Worm (Caenorhabditis elegans) whole organism, L4 larva: Measurements from ENCODE around the gene B0280.2.

ENCODE experiments used
- D1046.2 ChIP-seq: fragments of 200-800 bp; sonication (Bioruptor generic); IDR thresholded peaks from 2 replicates; pipeline ENCODE4 v1.3.6; 2022; ENCODE audit warnings: missing genetic modification characterization, missing compliant biosample characterization
- F10B5.3 ChIP-seq: sonication (generic microtip); optimal IDR thresholded peaks from 2 replicates; lab custom pipeline; 2016; ENCODE audit warnings: mild to moderate bottlenecking, missing genetic modification characterization, missing compliant biosample characterization
- F44E2.7 ChIP-seq: fragments of 200-800 bp; sonication (Bioruptor generic); IDR thresholded peaks from 2 replicates; pipeline ENCODE4 v2.1.2; 2022; ENCODE audit warnings: missing genetic modification characterization, missing compliant biosample characterization
- F49E8.2 ChIP-seq: sonication (generic microtip); optimal IDR thresholded peaks from 2 replicates; lab custom pipeline; 2016; ENCODE audit warnings: missing compliant biosample characterization, mild to moderate bottlenecking, missing genetic modification characterization, borderline replicate concordance
- T20F7.1 ChIP-seq: fragments of 200-800 bp; sonication (Bioruptor generic); optimal IDR thresholded peaks from 2 replicates; lab custom pipeline; 2018; ENCODE audit warnings: mild to moderate bottlenecking, missing genetic modification characterization, missing compliant biosample characterization
- T26A8.4 ChIP-seq: fragments of 200-800 bp; sonication (Bioruptor generic); IDR thresholded peaks from 2 replicates; pipeline ENCODE4 v1.3.6; 2022; ENCODE audit warnings: missing genetic modification characterization, missing compliant biosample characterization
- Y48G9A.11 ChIP-seq: fragments of 200-800 bp; sonication (Bioruptor generic); IDR thresholded peaks from 2 replicates; pipeline ENCODE4 v1.3.6; 2022; ENCODE audit warnings: missing genetic modification reagents, missing genetic modification characterization, missing compliant biosample characterization
- Y5F2A.4 ChIP-seq: fragments of 200-800 bp; sonication (Bioruptor generic); optimal IDR thresholded peaks from 2 replicates; lab custom pipeline; 2018; ENCODE audit warnings: mild to moderate bottlenecking, missing genetic modification characterization, missing compliant biosample characterization
- Y75B8A.6 ChIP-seq: fragments of 200-800 bp; sonication (Bioruptor generic); IDR thresholded peaks from 2 replicates; pipeline ENCODE4 v1.3.6; 2022; ENCODE audit warnings: missing genetic modification reagents, missing genetic modification characterization, missing compliant biosample characterization
- ZK337.2 ChIP-seq: fragments of 200-800 bp; sonication (Bioruptor generic); IDR thresholded peaks from 2 replicates; pipeline ENCODE4 v1.3.6; 2022; ENCODE audit warnings: missing genetic modification reagents, missing genetic modification characterization, missing compliant biosample characterization
- ZK546.5 ChIP-seq, 2 experiments: sonication (generic microtip); optimal IDR thresholded peaks; 2 replicates each; lab custom pipeline; 2017; ENCODE audit warnings: missing biosample characterization in 2 of 2, missing genetic modification characterization in 2 of 2
- ama-1 ChIP-seq: fragments of 150-350 bp; optimal IDR thresholded peaks from 2 replicates; lab custom pipeline; 2014; ENCODE audit warnings: inconsistent platforms, mixed read lengths
- ceh-28 ChIP-seq: fragments of 150-350 bp; optimal IDR thresholded peaks from 2 replicates; lab custom pipeline; 2014; ENCODE audit warnings: missing biosample characterization, missing genetic modification reagents, missing genetic modification characterization
- ceh-32 ChIP-seq: sonication (generic microtip); optimal IDR thresholded peaks from 2 replicates; lab custom pipeline; 2016; ENCODE audit warnings: mild to moderate bottlenecking, missing genetic modification characterization, missing compliant biosample characterization; ENCODE audit not compliant: poor library complexity
- ceh-44 ChIP-seq: fragments of 200-800 bp; sonication (Bioruptor generic); IDR thresholded peaks from 2 replicates; pipeline ENCODE4 v1.3.6; 2022; ENCODE audit warnings: missing genetic modification reagents, missing genetic modification characterization, missing compliant biosample characterization
- ceh-82 ChIP-seq: sonication (generic microtip); optimal IDR thresholded peaks from 2 replicates; lab custom pipeline; 2017; ENCODE audit warnings: missing biosample characterization, missing genetic modification characterization
- cey-2 ChIP-seq: sonication (generic microtip); optimal IDR thresholded peaks from 3 replicates; lab custom pipeline; 2017; ENCODE audit warnings: missing genetic modification characterization, mild to moderate bottlenecking, missing compliant biosample characterization, antibody characterized with exemption, borderline replicate concordance; ENCODE audit not compliant: insufficient read depth
- daf-19 ChIP-seq: fragments of 200-800 bp; sonication (Bioruptor generic); conservative IDR thresholded peaks from 2 replicates; pipeline ENCODE4 v1.3.6; 2022; ENCODE audit warnings: missing genetic modification characterization, missing compliant biosample characterization
- daf-8 ChIP-seq: fragments of 200-800 bp; sonication (Bioruptor generic); IDR thresholded peaks from 2 replicates; pipeline ENCODE4 v1.3.6; 2022; ENCODE audit warnings: missing genetic modification characterization, missing compliant biosample characterization
- dpl-1 ChIP-seq: fragments of 150-350 bp; optimal IDR thresholded peaks from 2 replicates; lab custom pipeline; 2014; ENCODE audit warnings: missing biosample characterization, missing genetic modification reagents, missing genetic modification characterization
- dve-1 ChIP-seq: sonication (generic microtip); optimal IDR thresholded peaks from 2 replicates; lab custom pipeline; 2017; ENCODE audit warnings: antibody characterized with exemption, mild to moderate bottlenecking, missing genetic modification characterization, missing compliant biosample characterization; ENCODE audit not compliant: insufficient read depth
- egl-43 ChIP-seq: fragments of 200-800 bp; sonication (Bioruptor generic); IDR thresholded peaks from 2 replicates; pipeline ENCODE4 v1.3.6; 2022; ENCODE audit warnings: missing genetic modification reagents, missing genetic modification characterization, missing compliant biosample characterization
- fkh-10 ChIP-seq: fragments of 150-350 bp; optimal IDR thresholded peaks from 2 replicates; lab custom pipeline; 2014; ENCODE audit warnings: missing biosample characterization, missing genetic modification reagents, missing genetic modification characterization
- hif-1 ChIP-seq, 2 experiments: sonication (generic microtip); optimal IDR thresholded peaks; 2 replicates each; lab custom pipeline; 2016 to 2017; ENCODE audit warnings: missing compliant biosample characterization in 2 of 2, missing genetic modification characterization in 2 of 2, missing genetic modification reagents in 2 of 2, missing genotype in 2 of 2, mild to moderate bottlenecking in 1 of 2
- hmg-1.1 ChIP-seq: fragments of 200-800 bp; sonication (Bioruptor generic); IDR thresholded peaks from 2 replicates; pipeline ENCODE4 v1.3.6; 2022; ENCODE audit warnings: missing genetic modification reagents, missing genetic modification characterization, missing compliant biosample characterization
- jun-1 ChIP-seq: fragments of 150-350 bp; optimal IDR thresholded peaks from 2 replicates; lab custom pipeline; 2014; ENCODE audit warnings: missing biosample characterization, missing genetic modification reagents, missing genetic modification characterization
- lim-7 ChIP-seq: fragments of 200-800 bp; sonication (Bioruptor generic); IDR thresholded peaks from 2 replicates; pipeline ENCODE4 v1.3.6; 2022; ENCODE audit warnings: missing genetic modification characterization, missing compliant biosample characterization
- lin-1 ChIP-seq: fragments of 200-800 bp; sonication (Bioruptor generic); IDR thresholded peaks from 2 replicates; pipeline ENCODE4 v1.3.6; 2022; ENCODE audit warnings: missing genetic modification reagents, missing genetic modification characterization, missing compliant biosample characterization
- lin-15B ChIP-seq: fragments of 150-350 bp; sonication (generic microtip); optimal IDR thresholded peaks from 3 replicates; lab custom pipeline; 2014; ENCODE audit warnings: missing biosample characterization, missing genetic modification characterization
- lir-3 ChIP-seq: sonication (generic microtip); optimal IDR thresholded peaks from 2 replicates; lab custom pipeline; 2016; ENCODE audit warnings: mild to moderate bottlenecking, missing genetic modification characterization, missing compliant biosample characterization
- madf-5 ChIP-seq, 2 experiments: fragments of 200-800 bp; sonication (Bioruptor generic); IDR thresholded peaks; 2 replicates each; pipeline ENCODE4 v1.3.6; 2022; ENCODE audit warnings: missing compliant biosample characterization in 2 of 2, missing genetic modification characterization in 2 of 2
- madf-9 ChIP-seq: fragments of 200-800 bp; sonication (Bioruptor generic); conservative IDR thresholded peaks from 2 replicates; pipeline ENCODE4 v1.3.6; 2022; ENCODE audit warnings: missing genetic modification reagents, missing genetic modification characterization, missing compliant biosample characterization
- mdl-1 ChIP-seq, 2 experiments: fragments of 150-350 bp in 1 of 2; sonication (generic microtip) in 1 of 2; optimal IDR thresholded peaks; 2 replicates each; lab custom pipeline; 2014 to 2017; ENCODE audit warnings: missing biosample characterization in 2 of 2, missing genetic modification characterization in 2 of 2
- mes-2 ChIP-seq: sonication (generic microtip); optimal IDR thresholded peaks from 2 replicates; lab custom pipeline; 2016; ENCODE audit warnings: missing genotype, mild to moderate bottlenecking, missing genetic modification characterization, missing compliant biosample characterization; ENCODE audit not compliant: poor library complexity, severe bottlenecking
- nhr-10 ChIP-seq: fragments of 150-350 bp; optimal IDR thresholded peaks from 2 replicates; lab custom pipeline; 2014; ENCODE audit warnings: missing biosample characterization, missing genetic modification characterization
- nhr-237 ChIP-seq: sonication (generic microtip); optimal IDR thresholded peaks from 2 replicates; lab custom pipeline; 2017; ENCODE audit warnings: missing biosample characterization, missing genetic modification characterization
- nhr-25 ChIP-seq: sonication (generic microtip); optimal IDR thresholded peaks from 2 replicates; lab custom pipeline; 2017; ENCODE audit warnings: missing genetic modification characterization, mild to moderate bottlenecking, missing compliant biosample characterization, antibody characterized with exemption, moderate library complexity, borderline replicate concordance; ENCODE audit not compliant: insufficient read depth
- nhr-42 ChIP-seq: fragments of 200-800 bp; sonication (Bioruptor generic); IDR thresholded peaks from 2 replicates; pipeline ENCODE4 v1.3.6; 2022; ENCODE audit warnings: missing genetic modification characterization, missing compliant biosample characterization
- nhr-48 ChIP-seq: sonication (generic microtip); optimal IDR thresholded peaks from 2 replicates; lab custom pipeline; 2016; ENCODE audit warnings: mild to moderate bottlenecking, missing genetic modification characterization, missing compliant biosample characterization
- nhr-6 ChIP-seq: fragments of 150-350 bp; optimal IDR thresholded peaks from 2 replicates; lab custom pipeline; 2014; ENCODE audit warnings: missing biosample characterization, missing genetic modification characterization
- php-3 ChIP-seq: fragments of 200-800 bp; sonication (Bioruptor generic); IDR thresholded peaks from 2 replicates; pipeline ENCODE4 v1.3.6; 2022; ENCODE audit warnings: missing genetic modification reagents, missing genetic modification characterization, missing compliant biosample characterization
- saeg-2 ChIP-seq: fragments of 200-800 bp; sonication (Bioruptor generic); IDR thresholded peaks from 2 replicates; pipeline ENCODE4 v1.3.6; 2022; ENCODE audit warnings: missing genetic modification reagents, missing genetic modification characterization, missing compliant biosample characterization
- skn-1 ChIP-seq: fragments of 150-350 bp; optimal IDR thresholded peaks from 2 replicates; lab custom pipeline; 2014; ENCODE audit warnings: missing biosample characterization, missing genetic modification characterization
- snpc-1.2 ChIP-seq: fragments of 200-800 bp; sonication (Bioruptor generic); IDR thresholded peaks from 2 replicates; pipeline ENCODE4 v1.3.6; 2022; ENCODE audit warnings: missing genetic modification reagents, missing genetic modification characterization, missing compliant biosample characterization
- spr-1 ChIP-seq: sonication (generic microtip); optimal IDR thresholded peaks from 2 replicates; lab custom pipeline; 2016; ENCODE audit warnings: mild to moderate bottlenecking, missing genetic modification characterization, missing compliant biosample characterization
- spr-3 ChIP-seq: fragments of 200-800 bp; sonication (Bioruptor generic); optimal IDR thresholded peaks from 2 replicates; lab custom pipeline; 2018; ENCODE audit warnings: mild to moderate bottlenecking, missing genetic modification characterization, missing compliant biosample characterization
- unc-130 ChIP-seq: sonication (generic microtip); optimal IDR thresholded peaks from 2 replicates; lab custom pipeline; 2016; ENCODE audit warnings: missing genetic modification reagents, missing genetic modification characterization, missing compliant biosample characterization
- unc-62 ChIP-seq, 3 experiments: fragments of 150-350 bp in 1 of 3; sonication (generic microtip); optimal IDR thresholded peaks in 2 of 3; peaks in 1 of 3; 1 replicate in 1 of 3; 2 replicates in 2 of 3; lab custom pipeline; 2014 to 2017; ENCODE audit warnings: missing biosample characterization in 3 of 3, missing genetic modification characterization in 3 of 3, missing genetic modification reagents in 3 of 3, missing genotype in 1 of 3
- zip-11 ChIP-seq: fragments of 200-800 bp; sonication (Bioruptor generic); IDR thresholded peaks from 2 replicates; pipeline ENCODE4 v1.3.6; 2022; ENCODE audit warnings: missing genetic modification characterization, missing compliant biosample characterization
- ztf-11 ChIP-seq: fragments of 150-350 bp; optimal IDR thresholded peaks from 2 replicates; lab custom pipeline; 2014; ENCODE audit warnings: missing biosample characterization, missing genetic modification characterization

Gene B0280.2

DNA sequence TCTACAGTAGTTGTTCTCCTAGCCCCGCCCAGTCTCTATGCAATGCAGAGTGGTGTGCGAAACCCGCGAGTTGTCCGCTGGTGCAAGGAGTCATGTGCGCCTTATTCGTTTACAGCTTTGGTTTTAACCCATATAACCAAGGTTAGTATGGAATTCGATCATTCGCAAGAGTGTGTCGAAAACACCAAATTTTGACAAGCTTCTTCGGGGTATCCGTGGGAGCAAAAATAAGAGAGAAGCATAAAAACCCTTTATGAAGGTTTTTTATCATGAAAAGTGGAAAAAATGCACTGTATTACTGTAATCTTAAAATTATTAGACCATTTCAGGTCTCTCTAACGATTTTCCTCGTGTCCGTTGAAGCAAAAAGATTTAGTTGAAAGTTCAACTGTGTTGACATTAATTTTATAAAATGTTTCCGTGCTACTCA lies 17.7 kb downstream of the B0280.2 start:
- TF ChIP-seq unc-62 (GFP tag; optimal IDR thresholded peaks at IDR 0.05 in 1 of 2; lab: Kevin White, UChicago) = peak in 1 of 2 experiments; percentile 28
- no peak for TF ChIP-seq unc-62 (tag; optimal IDR thresholded peaks at IDR 0.05; lab: Kevin White, UChicago)
- TF ChIP-seq daf-19 = 0 out of 2 replicates have a peak, but pooled peaks have one; percentile 56
- TF ChIP-seq nhr-6 (tag; lab: Kevin White, UChicago) = peak; percentile 26
- TF ChIP-seq lin-15B (tag; lab: Kevin White, UChicago) = no peak
- peak; percentile 8 for TF ChIP-seq F10B5.3 (tag; lab: Kevin White, UChicago)
- no peak for TF ChIP-seq skn-1 (tag; lab: Kevin White, UChicago)
- TF ChIP-seq ceh-44 (GFP tag; lab: Robert Waterston, UW) = peak; percentile 61; the same call in 1 of the 2 replicates
- no peak for TF ChIP-seq cey-2 (tag; lab: Kevin White, UChicago)
- peak; percentile 85 for TF ChIP-seq ama-1 (lab: Kevin White, UChicago)
- no peak for TF ChIP-seq unc-130 (GFP tag; lab: Kevin White, UChicago)
- TF ChIP-seq nhr-10 (tag; lab: Kevin White, UChicago) = no peak
- no peak for TF ChIP-seq nhr-42 (GFP tag; lab: Robert Waterston, UW)
- TF ChIP-seq dpl-1 (GFP tag; lab: Kevin White, UChicago) = no peak
- TF ChIP-seq fkh-10 (GFP tag; lab: Kevin White, UChicago) = no peak
- no peak for TF ChIP-seq lir-3
- no peak for TF ChIP-seq zip-11
- TF ChIP-seq T26A8.4 (GFP tag; lab: Robert Waterston, UW) = peak; percentile 91
- TF ChIP-seq spr-3 (GFP tag; lab: Kevin White, UChicago) = no peak
- TF ChIP-seq hmg-1.1 (GFP tag; lab: Robert Waterston, UW) = no peak
- TF ChIP-seq T20F7.1 = no peak
- TF ChIP-seq mdl-1 (tag; optimal IDR thresholded peaks at IDR 0.05; lab: Kevin White, UChicago) = no peak
- peak; percentile 51 for TF ChIP-seq dve-1
- no peak for TF ChIP-seq Y75B8A.6 (GFP tag; lab: Robert Waterston, UW)
- TF ChIP-seq nhr-48 = peak; percentile 35
- no peak for TF ChIP-seq nhr-25 (tag; lab: Kevin White, UChicago)
- TF ChIP-seq F44E2.7 = no peak
- TF ChIP-seq madf-5 (GFP tag; IDR thresholded peaks at IDR 0.05; lab: Robert Waterston, UW) = no peak
- no peak for TF ChIP-seq ceh-82
- no peak for TF ChIP-seq daf-8 (GFP tag; lab: Robert Waterston, UW)
- 0 out of 2 replicates have a peak, but pooled peaks have one; percentile 6 for TF ChIP-seq lin-1 (GFP tag; lab: Robert Waterston, UW)
- TF ChIP-seq php-3 (GFP tag; lab: Robert Waterston, UW) = peak; percentile 71; the same call in 1 of the 2 replicates
- no peak for TF ChIP-seq Y5F2A.4 (GFP tag; lab: Kevin White, UChicago)
- TF ChIP-seq ceh-28 = no peak
- peak; percentile 47 for TF ChIP-seq spr-1 (tag; lab: Kevin White, UChicago)
- peak; percentile 68; the same call in 1 of the 2 replicates for TF ChIP-seq Y48G9A.11 (GFP tag; lab: Robert Waterston, UW)
- TF ChIP-seq ZK337.2 (GFP tag; lab: Robert Waterston, UW) = no peak
- no peak for TF ChIP-seq ZK546.5 (tag; optimal IDR thresholded peaks at IDR 0.05; lab: Kevin White, UChicago)
- no peak for TF ChIP-seq ztf-11 (tag; lab: Kevin White, UChicago)
- TF ChIP-seq jun-1 (tag; lab: Kevin White, UChicago) = no peak
- TF ChIP-seq ceh-32 = no peak
- TF ChIP-seq egl-43 (GFP tag; lab: Robert Waterston, UW) = no peak
- TF ChIP-seq lim-7 (GFP tag; lab: Robert Waterston, UW) = no peak
- peak; percentile 63 for TF ChIP-seq mes-2 (tag; lab: Kevin White, UChicago)
- TF ChIP-seq hif-1 (tag; optimal IDR thresholded peaks at IDR 0.05; lab: Kevin White, UChicago) = no peak
- TF ChIP-seq saeg-2 (GFP tag; lab: Robert Waterston, UW) = no peak
- TF ChIP-seq snpc-1.2 = peak; percentile 71
- TF ChIP-seq F49E8.2 (tag; lab: Kevin White, UChicago) = peak; percentile 68
- no peak for TF ChIP-seq D1046.2 (GFP tag; lab: Robert Waterston, UW)
- TF ChIP-seq madf-9 (GFP tag; lab: Robert Waterston, UW) = no peak
- TF ChIP-seq nhr-237 = no peak
